Worm (Caenorhabditis elegans): Measurements from ENCODE around the gene citk-2.

The citk-2 gene

ce11 chrII:4999122-4999521, at the start of gene citk-2 (continued):
- no peak for TF ChIP-seq let-607 (tag; optimal IDR thresholded peaks at IDR 0.05)
- no peak for TF ChIP-seq nhr-80 (tag; optimal IDR thresholded peaks at IDR 0.05)
- TF ChIP-seq pbrm-1 (GFP tag; IDR thresholded peaks at IDR 0.05): 0 out of 2 replicates have a peak, but pooled peaks have one; percentile 42
- no peak for TF ChIP-seq ztf-3 (GFP tag; optimal IDR thresholded peaks at IDR 0.05)
- no peak for TF ChIP-seq K11D2.4 (GFP tag; IDR thresholded peaks at IDR 0.05)
- no peak for TF ChIP-seq lin-26 (GFP tag; IDR thresholded peaks at IDR 0.05)
- no peak for TF ChIP-seq nhr-90 (tag; optimal IDR thresholded peaks at IDR 0.05)
- no peak for TF ChIP-seq aptf-3 (GFP tag; IDR thresholded peaks at IDR 0.05)
- TF ChIP-seq egl-18 (GFP tag; IDR thresholded peaks at IDR 0.05): 0 out of 2 replicates have a peak, but pooled peaks have one; percentile 13
- TF ChIP-seq let-526 (GFP tag; IDR thresholded peaks at IDR 0.05): no peak
- peak; percentile 70; the same call in 1 of the 2 replicates for TF ChIP-seq ekl-4 (GFP tag; IDR thresholded peaks at IDR 0.05)
- no peak for TF ChIP-seq cebp-2 (GFP tag; IDR thresholded peaks at IDR 0.05)
- no peak for TF ChIP-seq gei-17 (GFP tag; optimal IDR thresholded peaks at IDR 0.05)
- no peak for TF ChIP-seq rpc-1 (optimal IDR thresholded peaks at IDR 0.05)
- TF ChIP-seq rpc-1 (tag; optimal IDR thresholded peaks at IDR 0.05): no peak
- no peak for TF ChIP-seq ceh-58 (GFP tag; IDR thresholded peaks at IDR 0.05)
- no peak for TF ChIP-seq athp-1 (tag; optimal IDR thresholded peaks at IDR 0.05)
- peak; percentile 55 for TF ChIP-seq snpc-3.4 (tag; optimal IDR thresholded peaks at IDR 0.05)
- no peak for TF ChIP-seq hmg-20 (GFP tag; IDR thresholded peaks at IDR 0.05)
- TF ChIP-seq lsy-27 (tag; optimal IDR thresholded peaks at IDR 0.05; ENCODE audit: borderline replicate concordance, insufficient read depth): no peak
- TF ChIP-seq D2030.7 (GFP tag; IDR thresholded peaks at IDR 0.05): no peak
- TF ChIP-seq F10E7.11 (tag; optimal IDR thresholded peaks at IDR 0.05): no peak
- TF ChIP-seq mel-28 (tag; optimal IDR thresholded peaks at IDR 0.05; ENCODE audit: borderline replicate concordance): no peak
- no peak for TF ChIP-seq Y53F4B.3 (GFP tag; IDR thresholded peaks at IDR 0.05)
- no peak for TF ChIP-seq nhr-27 (tag; optimal IDR thresholded peaks at IDR 0.05)
- TF ChIP-seq zim-3 (tag; optimal IDR thresholded peaks at IDR 0.05): no peak
- TF ChIP-seq tbx-9 (tag; optimal IDR thresholded peaks at IDR 0.05; ENCODE audit: borderline replicate concordance): no peak
- no peak for TF ChIP-seq nfya-2 (GFP tag; IDR thresholded peaks at IDR 0.05)
- no peak for TF ChIP-seq attf-6 (GFP tag; IDR thresholded peaks at IDR 0.05)
- peak; percentile 74 for TF ChIP-seq nfyb-1 (GFP tag; IDR thresholded peaks at IDR 0.05)
- peak; percentile 57 for TF ChIP-seq tbp1 (GFP tag; optimal IDR thresholded peaks at IDR 0.05)
- no peak for TF ChIP-seq hsf-1 (GFP tag; IDR thresholded peaks at IDR 0.05)
- no peak for TF ChIP-seq hrde-1 (tag; optimal IDR thresholded peaks at IDR 0.05; ENCODE audit: borderline replicate concordance)
- no peak for TF ChIP-seq F57C9.4 (tag; optimal IDR thresholded peaks at IDR 0.05)
- no peak for TF ChIP-seq repo-1 (tag; optimal IDR thresholded peaks at IDR 0.05)
- no peak for TF ChIP-seq mes-4 (tag; optimal IDR thresholded peaks at IDR 0.05)
- no peak for TF ChIP-seq Y95B8A.8 (GFP tag; IDR thresholded peaks at IDR 0.05)
- 0 out of 2 replicates have a peak, but pooled peaks have one; percentile 25 for TF ChIP-seq B0336.3 (GFP tag; IDR thresholded peaks at IDR 0.05)
- TF ChIP-seq F33H1.4 (GFP tag; IDR thresholded peaks at IDR 0.05): peak; percentile 59
- TF ChIP-seq Y67H2A.10 (GFP tag; conservative IDR thresholded peaks at IDR 0.05): no peak
- TF ChIP-seq ceh-40 (GFP tag; IDR thresholded peaks at IDR 0.05): no peak
- no peak for TF ChIP-seq B0019.2 (GFP tag; conservative IDR thresholded peaks at IDR 0.05)
- TF ChIP-seq F55B11.4 (tag; optimal IDR thresholded peaks at IDR 0.05; ENCODE audit: borderline replicate concordance, insufficient read depth): no peak
- no peak for TF ChIP-seq ztf-25 (GFP tag; IDR thresholded peaks at IDR 0.05)
- no peak for TF ChIP-seq F49E8.2 (tag; optimal IDR thresholded peaks at IDR 0.05; ENCODE audit: insufficient read depth)
- TF ChIP-seq snpc-1.1 (tag; optimal IDR thresholded peaks at IDR 0.05; ENCODE audit: insufficient read depth): peak; percentile 41
- TF ChIP-seq ceh-79 (tag; optimal IDR thresholded peaks at IDR 0.05): no peak
- peak; percentile 79 for TF ChIP-seq mcd-1 (GFP tag; IDR thresholded peaks at IDR 0.05)
- TF ChIP-seq Y79H2A.3 (GFP tag; conservative IDR thresholded peaks at IDR 0.05): no peak

Measured in whole organism, young adult.